Fruit fly (Drosophila melanogaster): ENCODE measurements around the gene Dyrk2.

The Dyrk2 gene

DNA sequence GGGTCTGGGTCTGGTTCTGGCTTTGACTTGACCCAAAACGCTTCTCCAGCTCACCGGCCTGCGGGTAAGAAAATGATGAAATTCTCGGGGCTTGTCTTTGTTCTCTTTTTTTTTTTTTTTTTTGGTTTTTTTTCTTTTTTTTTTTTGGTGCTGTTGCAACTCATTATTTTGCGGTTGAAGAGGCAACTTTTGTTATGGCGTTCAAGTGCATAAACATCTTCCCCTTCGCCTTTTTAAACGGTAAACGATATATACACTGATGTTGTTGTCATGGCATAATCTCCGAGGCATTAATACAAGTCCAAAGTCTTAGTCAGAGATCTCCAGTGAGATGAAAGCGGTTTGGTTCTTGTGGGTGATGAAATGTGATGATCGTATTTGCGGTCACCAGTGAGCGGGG is 7.2 kb downstream of the Dyrk2 start:
- TF ChIP-seq insv (optimal IDR thresholded peaks at IDR 0.05) (no peak), ttk (optimal IDR thresholded peaks at IDR 0.05) (no peak), Sin3A (optimal IDR thresholded peaks at IDR 0.05) (no peak), psq (optimal IDR thresholded peaks at IDR 0.05) (no peak), h (optimal IDR thresholded peaks at IDR 0.05) (no peak), Myc (optimal IDR thresholded peaks at IDR 0.05) (no peak)

DNA sequence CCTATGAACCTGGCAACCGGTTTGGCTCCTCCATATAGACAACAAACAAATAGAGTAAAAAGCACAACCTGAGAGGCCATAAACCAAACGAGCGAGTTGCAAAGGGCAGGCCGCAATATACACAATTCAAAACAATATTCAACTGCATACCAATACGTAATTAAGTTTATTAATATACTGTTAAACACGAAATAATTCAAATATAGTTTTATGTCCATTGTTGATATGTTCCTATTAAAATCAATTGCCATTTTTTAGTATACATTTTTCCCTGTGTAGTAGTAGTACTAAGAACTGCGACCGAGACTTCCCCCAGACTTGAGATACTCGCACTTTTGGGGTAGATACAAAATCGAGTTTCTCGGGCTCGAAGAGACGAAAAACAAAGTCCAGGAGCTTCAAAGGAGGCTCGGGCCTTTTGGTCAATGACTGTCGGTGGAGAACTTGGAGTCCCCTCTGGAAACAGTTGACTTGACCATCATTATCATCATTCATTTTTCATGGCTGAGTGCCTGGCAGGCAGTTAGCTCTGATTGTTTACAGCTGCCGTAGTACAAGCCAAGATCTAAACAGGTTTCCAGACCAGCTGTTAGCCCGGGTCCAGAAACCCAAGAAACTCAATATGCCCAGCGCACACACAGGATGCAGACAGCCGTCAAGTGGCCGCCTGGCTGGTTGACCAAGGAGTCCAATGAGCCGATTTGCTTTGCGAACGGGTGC is 7.8 kb downstream of the Dyrk2 start:
- TF ChIP-seq Myc (optimal IDR thresholded peaks at IDR 0.05) (no peak), h (optimal IDR thresholded peaks at IDR 0.05) (no peak), Sin3A (optimal IDR thresholded peaks at IDR 0.05) (no peak), ttk (optimal IDR thresholded peaks at IDR 0.05) (no peak), psq (optimal IDR thresholded peaks at IDR 0.05) (no peak), insv (optimal IDR thresholded peaks at IDR 0.05) (no peak)

DNA sequence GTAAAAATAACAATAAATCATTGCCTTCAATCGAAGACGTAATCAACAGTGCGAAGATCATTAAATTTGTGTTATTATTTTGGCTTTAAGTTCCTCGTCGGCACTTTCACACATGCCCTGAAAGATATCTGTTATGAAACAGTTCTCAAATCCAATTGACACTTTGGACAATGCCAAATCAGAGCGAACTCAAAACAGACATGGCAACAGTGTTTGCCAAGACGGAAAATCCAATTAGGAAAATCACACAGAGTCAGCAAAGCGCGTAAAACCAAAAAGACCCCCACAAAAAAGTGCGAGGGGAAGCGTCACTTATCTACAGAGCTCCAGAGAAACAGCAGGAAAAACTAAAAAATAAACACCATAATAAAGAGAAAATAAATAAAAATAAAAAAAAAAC is 10.6 kb downstream of the Dyrk2 start:
- TF ChIP-seq psq (optimal IDR thresholded peaks at IDR 0.05): no peak
- no peak for TF ChIP-seq ttk (optimal IDR thresholded peaks at IDR 0.05)
- TF ChIP-seq Myc (optimal IDR thresholded peaks at IDR 0.05): no peak
- TF ChIP-seq h (optimal IDR thresholded peaks at IDR 0.05): no peak
- TF ChIP-seq insv (optimal IDR thresholded peaks at IDR 0.05): no peak
- no peak for TF ChIP-seq Sin3A (optimal IDR thresholded peaks at IDR 0.05)

DNA sequence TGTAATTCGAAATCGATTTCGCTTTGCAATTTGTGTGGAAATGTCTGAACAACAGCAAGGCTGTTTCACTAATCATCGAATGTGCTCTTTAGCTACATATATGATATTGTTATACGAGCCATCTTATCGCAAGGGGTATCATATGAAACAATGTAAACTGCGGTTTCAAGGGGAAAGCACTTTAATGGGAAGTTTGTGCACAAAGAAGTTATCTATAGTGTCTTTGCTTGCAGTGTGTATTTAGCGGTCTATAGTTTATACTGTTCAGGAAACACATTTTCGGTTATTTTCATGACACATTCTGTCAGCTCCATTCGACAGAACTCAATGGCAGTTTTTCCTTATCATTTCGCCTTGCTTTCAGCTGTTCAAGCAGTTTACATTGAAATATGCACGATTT is 12.7 kb downstream of the Dyrk2 start:
- TF ChIP-seq Sin3A (optimal IDR thresholded peaks at IDR 0.05): no peak
- no peak for TF ChIP-seq Myc (optimal IDR thresholded peaks at IDR 0.05)
- TF ChIP-seq psq (optimal IDR thresholded peaks at IDR 0.05): no peak
- no peak for TF ChIP-seq ttk (optimal IDR thresholded peaks at IDR 0.05)
- no peak for TF ChIP-seq insv (optimal IDR thresholded peaks at IDR 0.05)
- TF ChIP-seq h (optimal IDR thresholded peaks at IDR 0.05): no peak

DNA sequence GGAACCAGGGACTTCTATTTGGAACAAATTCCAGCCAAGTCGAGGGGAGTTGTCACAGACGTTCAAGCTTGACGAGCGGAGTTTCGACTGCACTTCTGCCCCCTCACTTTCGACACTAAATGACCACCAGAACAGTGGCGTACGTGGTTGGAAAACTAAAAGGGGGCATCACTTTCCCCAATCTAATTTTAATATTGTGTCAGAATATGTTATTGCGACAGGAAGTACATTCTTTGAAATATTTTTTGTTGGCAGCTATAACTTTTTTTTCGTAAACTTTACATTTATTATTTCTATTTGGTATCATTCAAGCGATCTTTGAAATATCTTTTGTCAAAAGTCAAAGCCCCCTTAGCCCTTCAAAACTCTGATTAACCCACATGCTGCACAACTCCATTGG is 21.2 kb downstream of the Dyrk2 start:
- TF ChIP-seq Sin3A (optimal IDR thresholded peaks at IDR 0.05) (no peak), insv (optimal IDR thresholded peaks at IDR 0.05) (no peak), Myc (optimal IDR thresholded peaks at IDR 0.05) (no peak), psq (optimal IDR thresholded peaks at IDR 0.05) (no peak), h (optimal IDR thresholded peaks at IDR 0.05) (no peak), ttk (optimal IDR thresholded peaks at IDR 0.05) (no peak)

DNA sequence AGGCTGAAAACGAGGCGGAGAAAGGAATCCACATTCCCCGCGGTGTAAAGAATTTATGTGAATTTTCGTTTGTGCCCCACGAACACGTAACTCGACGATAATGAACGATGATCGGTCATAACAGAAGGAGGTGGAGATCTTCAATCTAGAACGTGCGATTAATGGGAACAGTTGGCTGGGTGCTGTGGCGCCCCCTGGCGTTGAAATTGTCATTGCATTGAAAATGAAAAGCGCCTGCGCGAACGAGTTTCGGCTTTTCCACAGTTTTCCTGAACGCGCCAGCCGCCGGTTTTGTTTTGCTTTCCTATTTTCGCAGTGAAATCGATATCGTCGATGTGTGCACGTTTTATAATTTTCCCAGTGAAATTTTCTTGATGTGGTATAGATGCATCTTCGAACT is 22.6 kb downstream of the Dyrk2 start:
- TF ChIP-seq ttk (optimal IDR thresholded peaks at IDR 0.05) (no peak), insv (optimal IDR thresholded peaks at IDR 0.05) (no peak), psq (optimal IDR thresholded peaks at IDR 0.05) (no peak), Sin3A (optimal IDR thresholded peaks at IDR 0.05) (no peak), h (optimal IDR thresholded peaks at IDR 0.05) (no peak), Myc (optimal IDR thresholded peaks at IDR 0.05) (no peak)

DNA sequence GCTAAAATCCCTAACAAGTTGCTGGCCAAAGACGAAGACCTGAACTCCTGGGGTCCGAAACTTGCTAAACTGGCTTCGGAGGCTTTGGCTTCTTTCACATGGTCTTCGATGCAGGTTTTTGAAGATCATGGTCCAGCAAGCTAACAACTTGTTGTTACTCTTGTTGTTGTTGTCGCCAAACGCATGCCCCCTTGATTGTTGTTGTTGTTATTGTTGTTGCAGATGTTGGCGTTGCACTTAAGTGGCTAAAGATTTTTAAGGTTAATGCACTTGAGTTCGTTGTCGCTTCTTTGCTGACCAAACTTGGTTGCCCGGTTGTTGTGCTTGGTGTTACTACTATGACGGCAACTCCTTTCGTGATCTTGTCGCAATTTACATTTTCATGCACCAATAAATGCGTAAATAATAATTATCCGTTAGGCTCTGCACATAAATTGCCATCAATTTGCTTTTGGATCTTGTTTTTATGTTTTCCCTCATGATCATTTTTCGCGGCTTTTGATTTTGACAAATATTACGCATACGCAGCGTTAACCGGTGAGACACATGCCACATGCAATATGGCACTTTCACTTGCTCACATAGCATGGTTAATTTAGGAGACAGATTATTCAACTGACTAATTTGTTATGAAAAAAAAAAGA is 26.2 kb downstream of the Dyrk2 start:
- no peak for TF ChIP-seq insv (optimal IDR thresholded peaks at IDR 0.05)
- TF ChIP-seq h (optimal IDR thresholded peaks at IDR 0.05): no peak
- TF ChIP-seq Sin3A (optimal IDR thresholded peaks at IDR 0.05): no peak
- TF ChIP-seq psq (optimal IDR thresholded peaks at IDR 0.05): no peak
- TF ChIP-seq ttk (optimal IDR thresholded peaks at IDR 0.05): no peak
- TF ChIP-seq Myc (optimal IDR thresholded peaks at IDR 0.05): no peak

DNA sequence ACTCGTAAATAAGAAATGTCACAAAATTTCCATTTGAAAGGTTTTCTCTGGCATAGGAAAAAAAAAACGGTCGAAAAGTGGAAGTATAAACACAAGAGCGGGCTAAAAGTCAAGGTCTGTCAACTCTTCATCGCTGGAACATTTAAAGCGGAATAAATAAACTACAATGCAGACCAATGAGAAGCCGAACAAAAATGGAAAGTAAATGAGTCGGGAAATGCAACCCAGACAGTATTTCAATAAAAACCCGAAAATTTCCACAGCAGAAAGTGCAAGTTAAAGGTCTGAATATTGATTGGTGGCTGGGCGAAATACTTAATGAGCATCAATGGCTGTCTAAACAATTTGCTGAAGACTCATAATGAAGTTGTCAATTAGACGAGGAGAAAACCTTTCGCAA is 26.8 kb downstream of the Dyrk2 start:
- TF ChIP-seq Myc (optimal IDR thresholded peaks at IDR 0.05): no peak
- no peak for TF ChIP-seq h (optimal IDR thresholded peaks at IDR 0.05)
- TF ChIP-seq insv (optimal IDR thresholded peaks at IDR 0.05): no peak
- TF ChIP-seq Sin3A (optimal IDR thresholded peaks at IDR 0.05): no peak
- TF ChIP-seq ttk (optimal IDR thresholded peaks at IDR 0.05): no peak
- TF ChIP-seq psq (optimal IDR thresholded peaks at IDR 0.05): no peak

DNA sequence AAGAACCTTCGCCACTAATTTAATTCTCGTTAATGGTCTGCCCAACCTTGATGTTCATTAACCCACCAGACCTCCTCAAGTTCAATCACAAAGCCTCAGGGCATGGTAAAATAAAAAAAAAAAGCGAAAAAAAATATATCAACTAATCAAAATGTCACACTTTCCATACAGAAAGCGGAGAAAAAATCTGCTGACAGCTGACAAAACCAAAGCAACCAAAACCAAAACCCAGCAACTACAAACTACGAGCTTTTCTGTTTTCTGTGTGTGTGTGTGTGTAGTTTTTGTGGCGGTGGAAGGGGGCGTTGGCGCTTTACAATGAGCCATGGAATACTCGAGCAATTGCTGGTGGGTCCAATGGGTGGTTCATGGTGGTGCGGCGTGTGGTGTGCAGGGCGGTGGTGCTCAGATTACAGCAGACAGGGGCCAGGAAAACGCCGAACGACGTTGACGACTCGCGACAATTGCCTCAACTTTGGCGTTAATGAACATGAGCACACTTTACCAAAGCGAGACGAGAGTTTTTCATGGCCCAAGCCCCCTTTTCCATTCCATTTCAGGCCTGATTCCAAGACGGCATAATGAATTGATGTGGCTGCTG is 30.0 kb downstream of the Dyrk2 start:
- TF ChIP-seq h (optimal IDR thresholded peaks at IDR 0.05) (no peak), Myc (optimal IDR thresholded peaks at IDR 0.05) (no peak), psq (optimal IDR thresholded peaks at IDR 0.05) (no peak), insv (optimal IDR thresholded peaks at IDR 0.05) (no peak), Sin3A (optimal IDR thresholded peaks at IDR 0.05) (no peak), ttk (optimal IDR thresholded peaks at IDR 0.05) (no peak)

DNA sequence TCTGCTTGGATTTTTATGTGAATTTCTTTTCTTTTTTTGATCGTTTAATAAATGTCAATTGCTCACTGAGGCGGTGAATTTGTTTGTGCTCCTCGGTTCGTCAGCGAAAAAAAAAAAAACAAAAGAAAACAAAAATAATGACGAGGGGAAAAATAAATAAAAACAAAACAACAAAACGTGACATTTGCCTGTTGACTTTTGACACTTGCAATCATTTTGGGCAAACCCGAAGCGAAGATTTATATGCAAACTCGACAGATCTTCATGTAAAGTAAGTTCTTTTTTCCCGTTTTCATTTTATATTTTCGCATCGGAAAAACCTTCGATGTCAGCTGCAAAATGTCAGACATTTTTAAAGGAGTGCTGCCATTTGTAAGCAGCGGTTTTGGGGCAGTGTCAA is 33.5 kb downstream of the Dyrk2 start:
- TF ChIP-seq Sin3A (optimal IDR thresholded peaks at IDR 0.05): no peak
- TF ChIP-seq psq (optimal IDR thresholded peaks at IDR 0.05): no peak
- no peak for TF ChIP-seq ttk (optimal IDR thresholded peaks at IDR 0.05)
- no peak for TF ChIP-seq Myc (optimal IDR thresholded peaks at IDR 0.05)
- no peak for TF ChIP-seq h (optimal IDR thresholded peaks at IDR 0.05)
- TF ChIP-seq insv (optimal IDR thresholded peaks at IDR 0.05): no peak

DNA sequence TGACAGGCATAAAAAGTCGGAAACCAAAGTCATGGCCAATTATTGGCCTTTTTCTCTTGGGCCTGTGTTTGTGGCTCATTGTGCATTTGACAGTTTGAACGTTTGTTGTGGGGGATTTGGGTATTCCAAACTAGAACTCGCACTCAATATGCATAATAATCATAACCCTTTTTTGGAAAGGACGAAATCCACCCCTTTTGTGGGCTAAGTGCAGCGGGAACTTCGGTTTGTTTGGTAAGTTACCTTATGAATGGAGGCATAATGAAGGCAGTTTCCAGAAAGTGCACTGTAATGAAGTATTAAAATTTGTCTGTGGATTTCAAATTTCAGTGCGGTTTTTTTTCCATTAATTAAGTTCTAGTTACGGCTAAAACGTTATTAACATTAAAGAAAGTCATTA is 35.6 kb downstream of the Dyrk2 start:
- TF ChIP-seq Myc (optimal IDR thresholded peaks at IDR 0.05): no peak
- TF ChIP-seq Sin3A (optimal IDR thresholded peaks at IDR 0.05): no peak
- no peak for TF ChIP-seq psq (optimal IDR thresholded peaks at IDR 0.05)
- TF ChIP-seq insv (optimal IDR thresholded peaks at IDR 0.05): no peak
- no peak for TF ChIP-seq ttk (optimal IDR thresholded peaks at IDR 0.05)
- no peak for TF ChIP-seq h (optimal IDR thresholded peaks at IDR 0.05)

DNA sequence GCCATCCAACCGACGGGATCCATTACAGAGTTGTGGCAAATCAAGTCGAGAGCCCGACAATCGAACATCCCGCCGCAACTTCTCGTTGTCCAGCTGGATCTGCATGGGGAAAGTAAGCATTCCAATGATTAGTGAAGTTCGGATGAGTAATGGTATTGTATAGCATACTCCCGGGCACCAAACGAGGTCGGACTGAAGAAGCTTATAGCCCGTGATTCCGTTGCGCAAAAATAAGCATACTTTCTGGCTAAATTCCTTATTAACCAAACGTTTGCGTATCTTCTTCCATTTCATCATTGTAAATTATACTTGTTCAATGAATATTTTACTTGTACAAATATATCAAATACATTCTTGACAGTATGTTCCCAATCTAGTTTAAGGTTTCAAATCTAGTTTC is 36.7 kb downstream of the Dyrk2 start:
- TF ChIP-seq h (optimal IDR thresholded peaks at IDR 0.05): no peak
- no peak for TF ChIP-seq ttk (optimal IDR thresholded peaks at IDR 0.05)
- TF ChIP-seq psq (optimal IDR thresholded peaks at IDR 0.05): no peak
- no peak for TF ChIP-seq insv (optimal IDR thresholded peaks at IDR 0.05)
- no peak for TF ChIP-seq Sin3A (optimal IDR thresholded peaks at IDR 0.05)
- TF ChIP-seq Myc (optimal IDR thresholded peaks at IDR 0.05): no peak
